Fruit fly (Drosophila melanogaster) whole organism, embryonic: ENCODE measurements around the gene CG15221.

Experiments used
- B-H1 ChIP-seq: fragments of 200-800 bp; sonication (Bioruptor generic); IDR thresholded peaks from 3 replicates; pipeline ENCODE4 v1.3.6; 2022; ENCODE audit warnings: missing biosample characterization, missing genetic modification characterization
- BEAF-32 ChIP-seq: fragments of 200-800 bp; sonication (Bioruptor generic); optimal IDR thresholded peaks from 3 replicates; lab custom pipeline; 2017; ENCODE audit warnings: missing biosample characterization, missing genetic modification characterization, mild to moderate bottlenecking, moderate library complexity, missing genetic modification reagents
- Bdp1 ChIP-seq: fragments of 200-800 bp; sonication (Bioruptor generic); optimal IDR thresholded peaks from 3 replicates; lab custom pipeline; 2016; ENCODE audit warnings: missing biosample characterization, missing genetic modification characterization
- CG12391 ChIP-seq: fragments of 200-800 bp; sonication (Bioruptor generic); optimal IDR thresholded peaks from 3 replicates; lab custom pipeline; 2018; ENCODE audit warnings: missing biosample characterization, mild to moderate bottlenecking, missing genetic modification characterization, moderate library complexity
- CG13296 ChIP-seq: fragments of 200-800 bp; sonication (Bioruptor generic); optimal IDR thresholded peaks from 3 replicates; lab custom pipeline; 2018; ENCODE audit warnings: missing biosample characterization, mild to moderate bottlenecking, missing genetic modification characterization
- CG14965 ChIP-seq: fragments of 200-800 bp; sonication (Bioruptor generic); optimal IDR thresholded peaks from 2 replicates; lab custom pipeline; 2016; ENCODE audit warnings: missing biosample characterization, missing genetic modification characterization, borderline replicate concordance
- CG17568 ChIP-seq: fragments of 200-800 bp; sonication (Bioruptor generic); optimal IDR thresholded peaks from 2 replicates; lab custom pipeline; 2018; ENCODE audit warnings: missing biosample characterization, mild to moderate bottlenecking, missing genetic modification characterization, moderate library complexity
- CG17802 ChIP-seq: fragments of 200-800 bp; sonication (Bioruptor generic); optimal IDR thresholded peaks from 2 replicates; lab custom pipeline; 2018; ENCODE audit warnings: missing biosample characterization, mild to moderate bottlenecking, missing genetic modification characterization, moderate library complexity
- CG17829 ChIP-seq: fragments of 200-800 bp; optimal IDR thresholded peaks from 2 replicates; lab custom pipeline; 2019; ENCODE audit warnings: missing biosample characterization, mild to moderate bottlenecking, missing genetic modification characterization, moderate library complexity
- CG2889 ChIP-seq: fragments of 200-800 bp; sonication (Bioruptor generic); IDR thresholded peaks from 3 replicates; pipeline ENCODE4 v1.3.6; 2022; ENCODE audit warnings: missing biosample characterization, missing genetic modification characterization
- CG31441 ChIP-seq: fragments of 200-800 bp; sonication (Bioruptor generic); IDR thresholded peaks from 2 replicates; pipeline ENCODE4 v1.3.6; 2022; ENCODE audit warnings: missing biosample characterization, missing genetic modification characterization
- CG3407 ChIP-seq: fragments of 200-800 bp; sonication (Bioruptor generic); optimal IDR thresholded peaks from 2 replicates; lab custom pipeline; 2018; ENCODE audit warnings: missing biosample characterization, mild to moderate bottlenecking, missing genetic modification characterization
- CG34224 ChIP-seq: fragments of 200-800 bp; sonication (Bioruptor generic); IDR thresholded peaks from 3 replicates; pipeline ENCODE4 v1.3.6; 2022; ENCODE audit warnings: missing biosample characterization, missing genetic modification characterization; ENCODE audit not compliant: partially characterized antibody
- CG3847 ChIP-seq: fragments of 200-800 bp; sonication (Bioruptor generic); IDR thresholded peaks from 2 replicates; pipeline ENCODE4 v1.3.6; 2022; ENCODE audit warnings: missing biosample characterization, missing genetic modification characterization
- CG4854 ChIP-seq: fragments of 200-800 bp; sonication (Bioruptor generic); optimal IDR thresholded peaks from 2 replicates; lab custom pipeline; 2016; ENCODE audit warnings: missing biosample characterization, missing genetic modification characterization, inconsistent platforms
- CG6175 ChIP-seq: fragments of 200-800 bp; sonication (Bioruptor generic); IDR thresholded peaks from 3 replicates; pipeline ENCODE4 v1.3.6; 2022; ENCODE audit warnings: missing biosample characterization, missing genetic modification characterization
- CG6683 ChIP-seq: fragments of 200-800 bp; sonication (Bioruptor generic); optimal IDR thresholded peaks from 2 replicates; lab custom pipeline; 2017; ENCODE audit warnings: missing biosample characterization, mild to moderate bottlenecking, missing genetic modification characterization, missing genetic modification reagents
- CG6813 ChIP-seq: fragments of 200-800 bp; sonication (Bioruptor generic); optimal IDR thresholded peaks from 2 replicates; lab custom pipeline; 2017; ENCODE audit warnings: missing biosample characterization, missing genetic modification characterization, mild to moderate bottlenecking, moderate library complexity, missing genetic modification reagents
- D19A ChIP-seq: fragments of 200-800 bp; optimal IDR thresholded peaks from 3 replicates; lab custom pipeline; 2019; ENCODE audit warnings: missing biosample characterization, mild to moderate bottlenecking, missing genetic modification characterization, moderate library complexity
- Dbx ChIP-seq: fragments of 200-800 bp; sonication (Bioruptor generic); IDR thresholded peaks from 3 replicates; pipeline ENCODE4 v1.3.6; 2022; ENCODE audit warnings: missing biosample characterization, missing genetic modification characterization
- Dek ChIP-seq: fragments of 200-800 bp; sonication (Bioruptor generic); optimal IDR thresholded peaks from 3 replicates; lab custom pipeline; 2019; ENCODE audit warnings: missing biosample characterization, mild to moderate bottlenecking, missing genetic modification characterization, moderate library complexity
- E2f2 ChIP-seq: fragments of 200-800 bp; sonication (Bioruptor generic); IDR thresholded peaks from 2 replicates; pipeline ENCODE4 v1.3.6; 2022; ENCODE audit warnings: missing biosample characterization, missing genetic modification characterization
- Fer2 ChIP-seq: fragments of 200-800 bp; sonication (Bioruptor generic); optimal IDR thresholded peaks from 2 replicates; lab custom pipeline; 2018; ENCODE audit warnings: missing biosample characterization, mild to moderate bottlenecking, missing genetic modification characterization, moderate library complexity
- H2.0 ChIP-seq: fragments of 200-800 bp; sonication (Bioruptor generic); IDR thresholded peaks from 2 replicates; pipeline ENCODE4 v1.3.6; 2022; ENCODE audit warnings: missing biosample characterization, missing genetic modification characterization
- HLH3B ChIP-seq: fragments of 200-800 bp; sonication (Bioruptor generic); IDR thresholded peaks from 2 replicates; pipeline ENCODE4 v1.3.6; 2022; ENCODE audit warnings: missing biosample characterization, missing genetic modification characterization
- Hand ChIP-seq: fragments of 200-800 bp; sonication (Bioruptor generic); optimal IDR thresholded peaks from 2 replicates; lab custom pipeline; 2017; ENCODE audit warnings: mild to moderate bottlenecking, missing biosample characterization, missing genetic modification reagents, missing genetic modification characterization
- Oaz ChIP-seq: fragments of 200-800 bp; sonication (Bioruptor generic); IDR thresholded peaks from 2 replicates; pipeline ENCODE4 v1.3.6; 2022; ENCODE audit warnings: missing biosample characterization, missing genetic modification characterization
- Ptx1 ChIP-seq: fragments of 200-800 bp; sonication (Bioruptor generic); IDR thresholded peaks from 2 replicates; pipeline ENCODE4 v1.3.6; 2022; ENCODE audit warnings: missing biosample characterization, missing genetic modification characterization
- Side ChIP-seq: fragments of 200-800 bp; sonication (Bioruptor generic); optimal IDR thresholded peaks from 2 replicates; lab custom pipeline; 2016; ENCODE audit warnings: missing biosample characterization, missing genetic modification characterization
- Taf1 ChIP-seq: fragments of 200-800 bp; sonication (Bioruptor generic); IDR thresholded peaks from 2 replicates; pipeline ENCODE4 v1.3.6; 2022; ENCODE audit warnings: missing biosample characterization, missing genetic modification characterization
- Trl ChIP-seq, 3 experiments: fragments of >200 bp in 2 of 3; fragments of 200-800 bp in 1 of 3; sonication (Bioruptor generic) in 1 of 3; optimal IDR thresholded peaks; 2 replicates in 1 of 3; 3 replicates in 2 of 3; lab custom pipeline; 2016 to 2017; ENCODE audit warnings: missing biosample characterization in 1 of 3, missing genetic modification characterization in 1 of 3
- YL-1 ChIP-seq: fragments of 200-800 bp; sonication (Bioruptor generic); optimal IDR thresholded peaks from 3 replicates; lab custom pipeline; 2017; ENCODE audit warnings: missing biosample characterization, mild to moderate bottlenecking, missing genetic modification characterization
- ac ChIP-seq: fragments of 200-800 bp; sonication (Bioruptor generic); optimal IDR thresholded peaks from 3 replicates; lab custom pipeline; 2017; ENCODE audit warnings: missing biosample characterization, mild to moderate bottlenecking, missing genetic modification characterization
- bigmax ChIP-seq: fragments of 200-800 bp; sonication (Bioruptor generic); optimal IDR thresholded peaks from 2 replicates; lab custom pipeline; 2018; ENCODE audit warnings: missing biosample characterization, mild to moderate bottlenecking, missing genetic modification characterization
- cwo ChIP-seq: fragments of 200-800 bp; sonication (Bioruptor generic); optimal IDR thresholded peaks from 3 replicates; lab custom pipeline; 2017; ENCODE audit warnings: missing biosample characterization, missing genetic modification characterization, mild to moderate bottlenecking, moderate library complexity, missing genetic modification reagents
- dimm ChIP-seq: fragments of 200-800 bp; sonication (Bioruptor generic); IDR thresholded peaks from 2 replicates; pipeline ENCODE4 v1.3.6; 2022; ENCODE audit warnings: missing biosample characterization, missing genetic modification characterization
- dm ChIP-seq: fragments of 200-800 bp; sonication (Bioruptor generic); optimal IDR thresholded peaks from 3 replicates; lab custom pipeline; 2016; ENCODE audit warnings: missing biosample characterization, missing genetic modification characterization
- dysf ChIP-seq: fragments of 200-800 bp; sonication (Bioruptor generic); IDR thresholded peaks from 3 replicates; pipeline ENCODE4 v1.3.6; 2022; ENCODE audit warnings: missing biosample characterization, missing genetic modification characterization
- fd64A ChIP-seq: fragments of 200-800 bp; sonication (Bioruptor generic); optimal IDR thresholded peaks from 3 replicates; lab custom pipeline; 2018; ENCODE audit warnings: missing biosample characterization, mild to moderate bottlenecking, missing genetic modification characterization
- gro ChIP-seq: fragments of 200-800 bp; sonication (Bioruptor generic); optimal IDR thresholded peaks from 2 replicates; lab custom pipeline; 2016; ENCODE audit warnings: missing biosample characterization, missing genetic modification characterization
- jigr1 ChIP-seq: fragments of 200-800 bp; sonication (Bioruptor generic); IDR thresholded peaks from 3 replicates; pipeline ENCODE4 v1.3.6; 2022; ENCODE audit warnings: missing biosample characterization, missing genetic modification characterization
- nerfin-2 ChIP-seq: fragments of 200-800 bp; sonication (Bioruptor generic); IDR thresholded peaks from 2 replicates; pipeline ENCODE4 v1.3.6; 2022; ENCODE audit warnings: missing biosample characterization, missing genetic modification characterization; ENCODE audit not compliant: partially characterized antibody
- oc ChIP-seq: fragments of 200-800 bp; sonication (Bioruptor generic); optimal IDR thresholded peaks from 2 replicates; lab custom pipeline; 2018; ENCODE audit warnings: missing biosample characterization, mild to moderate bottlenecking, missing genetic modification characterization, moderate library complexity
- org-1 ChIP-seq: fragments of 200-800 bp; sonication (Bioruptor generic); optimal IDR thresholded peaks from 2 replicates; lab custom pipeline; 2017; ENCODE audit warnings: missing biosample characterization, missing genetic modification characterization
- sc ChIP-seq, 3 experiments: fragments of >200 bp in 2 of 3; fragments of 200-800 bp in 1 of 3; sonication (Bioruptor generic) in 1 of 3; optimal IDR thresholded peaks; 2 replicates in 2 of 3; 3 replicates in 1 of 3; lab custom pipeline; 2017; ENCODE audit warnings: mild to moderate bottlenecking in 1 of 3, missing biosample characterization in 1 of 3, missing genetic modification characterization in 1 of 3, missing genetic modification reagents in 1 of 3
- sima ChIP-seq: fragments of 200-800 bp; sonication (Bioruptor generic); optimal IDR thresholded peaks from 2 replicates; lab custom pipeline; 2016; ENCODE audit warnings: missing biosample characterization, missing genetic modification characterization
- tgo ChIP-seq: fragments of 200-800 bp; sonication (Bioruptor generic); IDR thresholded peaks from 3 replicates; pipeline ENCODE4 v1.3.6; 2022; ENCODE audit warnings: missing biosample characterization, missing genetic modification characterization
- tin ChIP-seq: fragments of 200-800 bp; sonication (Bioruptor generic); optimal IDR thresholded peaks from 3 replicates; lab custom pipeline; 2016; ENCODE audit warnings: missing biosample characterization, missing genetic modification characterization
- tio ChIP-seq: fragments of 200-800 bp; sonication (Bioruptor generic); optimal IDR thresholded peaks from 2 replicates; lab custom pipeline; 2017; ENCODE audit warnings: missing biosample characterization, missing genetic modification characterization, inconsistent platforms
- ttk ChIP-seq: fragments of 200-800 bp; sonication (Bioruptor generic); IDR thresholded peaks from 2 replicates; pipeline ENCODE4 v2.1.2; 2022; ENCODE audit warnings: missing biosample characterization, missing genetic modification characterization

Gene CG15221

dm6 chrX:11720138-11720537, 3.9 kb upstream of the CG15221 start, which contains the start of gene Tango10 (continued):
- TF ChIP-seq CG17802: no peak
- no peak for TF ChIP-seq CG14965 (GFP tag; lab: Kevin White, UChicago)
- peak; percentile 63 for TF ChIP-seq YL-1 (GFP tag; lab: Kevin White, UChicago)
- peak; percentile 58 for TF ChIP-seq HLH3B (GFP tag; lab: Robert Waterston, UW)
- 0 out of 2 replicates have a peak, but pooled peaks have one; percentile 13 for TF ChIP-seq Oaz (GFP tag; lab: Robert Waterston, UW)
- TF ChIP-seq H2.0: no peak
- no peak for TF ChIP-seq sima
- TF ChIP-seq dysf (GFP tag; lab: Robert Waterston, UW): peak; percentile 50; the same call in 2 of the 3 replicates
- TF ChIP-seq Ptx1 (GFP tag; lab: Robert Waterston, UW): peak; percentile 62
- TF ChIP-seq CG3847 (GFP tag; lab: Robert Waterston, UW): peak; percentile 65
- no peak for TF ChIP-seq Bdp1 (GFP tag; lab: Kevin White, UChicago)
- no peak for TF ChIP-seq fd64A (GFP tag; lab: Kevin White, UChicago)
- no peak for TF ChIP-seq dimm
- TF ChIP-seq dm (GFP tag; lab: Kevin White, UChicago): peak; percentile 72
- TF ChIP-seq ttk (GFP tag; lab: Robert Waterston, UW): no peak
- TF ChIP-seq CG31441: no peak; the same call in 1 of the 2 replicates
- peak; percentile 60 for TF ChIP-seq CG12391
- peak; percentile 64 for TF ChIP-seq Side (GFP tag; lab: Kevin White, UChicago)
- TF ChIP-seq ac: no peak
- TF ChIP-seq Dek: no peak
- TF ChIP-seq B-H1: no peak
- TF ChIP-seq gro (GFP tag; lab: Kevin White, UChicago): peak; percentile 71
- peak; percentile 12 for TF ChIP-seq D19A (tag; lab: Kevin White, UChicago)
- TF ChIP-seq BEAF-32: peak; percentile 85
- peak; percentile 75 for TF ChIP-seq Dbx (GFP tag; lab: Robert Waterston, UW)
- no peak for TF ChIP-seq CG6683 (GFP tag; lab: Kevin White, UChicago)
- TF ChIP-seq CG34224 (GFP tag; lab: Robert Waterston, UW): peak; percentile 79
- peak; percentile 37; the same call in 2 of the 3 replicates for TF ChIP-seq tgo (GFP tag; lab: Robert Waterston, UW)
- TF ChIP-seq bigmax: no peak
- TF ChIP-seq Trl (optimal IDR thresholded peaks at IDR 0.05; lab: Kevin White, UChicago): no peak
- peak; percentile 45 for TF ChIP-seq Trl (GFP tag; optimal IDR thresholded peaks at IDR 0.05; lab: Kevin White, UChicago)
- no peak for TF ChIP-seq CG3407
- no peak for TF ChIP-seq CG6813 (GFP tag; lab: Kevin White, UChicago)
- no peak for TF ChIP-seq sc (optimal IDR thresholded peaks at IDR 0.05; lab: Kevin White, UChicago)
- no peak for TF ChIP-seq sc (GFP tag; optimal IDR thresholded peaks at IDR 0.05; lab: Kevin White, UChicago)
- no peak for TF ChIP-seq jigr1
- TF ChIP-seq Fer2 (tag; lab: Kevin White, UChicago): no peak
- TF ChIP-seq nerfin-2 (GFP tag; lab: Robert Waterston, UW): peak; percentile 74
- no peak for TF ChIP-seq CG13296
- TF ChIP-seq CG4854 (GFP tag; lab: Kevin White, UChicago): no peak
- TF ChIP-seq E2f2 (GFP tag; lab: Robert Waterston, UW): peak; percentile 88
- TF ChIP-seq tin (GFP tag; lab: Kevin White, UChicago): peak; percentile 44
- TF ChIP-seq cwo (GFP tag; lab: Kevin White, UChicago): no peak
- TF ChIP-seq CG6175 (GFP tag; lab: Robert Waterston, UW): no peak
- no peak for TF ChIP-seq Hand
- no peak for TF ChIP-seq CG17568 (GFP tag; lab: Kevin White, UChicago)
- no peak for TF ChIP-seq oc (tag; lab: Kevin White, UChicago)
- 0 out of 2 replicates have a peak, but pooled peaks have one; percentile 13 for TF ChIP-seq Taf1 (GFP tag; lab: Robert Waterston, UW)
- 0 out of 3 replicates have a peak, but pooled peaks have one; percentile 39 for TF ChIP-seq CG2889 (GFP tag; lab: Robert Waterston, UW)
- no peak for TF ChIP-seq org-1
- TF ChIP-seq CG17829 (tag; lab: Kevin White, UChicago): peak; percentile 26
- no peak for TF ChIP-seq tio (GFP tag; lab: Kevin White, UChicago)
